Worm (Caenorhabditis elegans): ENCODE measurements around the gene acs-15.
A peak's percentile ranks its signal among the peaks of the same experiment; 100 is the strongest.

Gene acs-15

DNA sequence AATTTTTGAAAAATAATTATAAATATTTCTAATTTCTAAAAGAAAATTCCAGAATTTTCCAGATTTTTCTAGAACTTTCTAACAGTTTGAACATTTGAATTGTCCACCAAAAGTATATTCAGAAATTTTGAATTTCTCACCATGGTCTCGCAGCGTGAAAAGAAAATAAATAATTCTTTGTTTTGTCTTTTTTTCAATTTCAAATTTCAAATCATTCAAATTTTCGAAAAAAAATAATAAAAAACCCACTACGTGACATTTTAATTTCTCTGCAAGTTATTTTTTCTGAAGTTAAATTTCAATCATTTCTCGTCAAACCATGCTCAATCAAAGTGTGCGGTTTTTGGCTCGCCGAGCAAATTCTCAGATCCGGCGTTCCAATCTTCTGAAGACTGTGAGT lies at the start of gene acs-15:
TSS of gene acs-15 (plus strand) at position 301 of the 400 bp plus-strand sequence.
- TF ChIP-seq nhr-28 (tag; optimal IDR thresholded peaks at IDR 0.05) (no peak), nhr-2 (tag; optimal IDR thresholded peaks at IDR 0.05) (no peak), ces-1 (GFP tag; optimal IDR thresholded peaks at IDR 0.05) (no peak), ham-2 (GFP tag; optimal IDR thresholded peaks at IDR 0.05) (no peak), pha-4 (tag; optimal IDR thresholded peaks at IDR 0.05) (no peak), zip-8 (tag; optimal IDR thresholded peaks at IDR 0.05) (no peak), mls-2 (tag; optimal IDR thresholded peaks at IDR 0.05) (no peak), cnd-1 (tag; optimal IDR thresholded peaks at IDR 0.05) (no peak), unc-62 (GFP tag; optimal IDR thresholded peaks at IDR 0.05) (no peak), ztf-11 (tag; optimal IDR thresholded peaks at IDR 0.05) (no peak), tbx-8 (GFP tag; optimal IDR thresholded peaks at IDR 0.05) (no peak), elt-3 (tag; optimal IDR thresholded peaks at IDR 0.05) (no peak), M03D4.4 (tag; optimal IDR thresholded peaks at IDR 0.05) (no peak), ceh-39 (tag; optimal IDR thresholded peaks at IDR 0.05) (no peak), lin-13 (tag; optimal IDR thresholded peaks at IDR 0.05) (no peak), blmp-1 (tag; optimal IDR thresholded peaks at IDR 0.05) (no peak), ceh-43 (GFP tag; optimal IDR thresholded peaks at IDR 0.05) (no peak)

DNA sequence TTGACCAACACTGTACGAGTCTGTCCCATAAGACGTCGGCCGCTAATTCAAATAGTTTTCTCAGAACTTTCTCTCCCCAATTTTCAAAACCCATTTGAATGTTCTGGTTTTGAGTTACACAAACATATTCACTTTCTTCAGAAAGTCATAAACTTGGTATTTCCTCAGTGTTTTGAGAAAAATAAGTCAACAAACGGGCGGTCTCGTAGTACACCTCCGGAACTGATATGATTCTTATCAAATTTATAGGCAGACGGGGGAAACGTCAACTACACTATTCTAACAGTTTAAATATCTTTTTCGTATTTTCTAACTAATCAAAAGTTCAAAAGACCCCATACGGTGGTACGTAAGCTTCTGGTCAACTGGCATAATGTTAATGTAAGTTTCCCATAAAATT lies 48.6 kb upstream of the acs-15 start:
- TF ChIP-seq lin-13 (tag; optimal IDR thresholded peaks at IDR 0.05) (no peak), mab-5 (tag; optimal IDR thresholded peaks at IDR 0.05) (no peak), unc-39 (tag; optimal IDR thresholded peaks at IDR 0.05) (no peak), cnd-1 (tag; optimal IDR thresholded peaks at IDR 0.05) (no peak), nhr-28 (tag; optimal IDR thresholded peaks at IDR 0.05) (no peak), ceh-39 (tag; optimal IDR thresholded peaks at IDR 0.05) (no peak), flh-1 (GFP tag; optimal IDR thresholded peaks at IDR 0.05) (no peak), ceh-83 (GFP tag; optimal IDR thresholded peaks at IDR 0.05) (no peak), bed-3 (GFP tag; optimal IDR thresholded peaks at IDR 0.05) (no peak)

DNA sequence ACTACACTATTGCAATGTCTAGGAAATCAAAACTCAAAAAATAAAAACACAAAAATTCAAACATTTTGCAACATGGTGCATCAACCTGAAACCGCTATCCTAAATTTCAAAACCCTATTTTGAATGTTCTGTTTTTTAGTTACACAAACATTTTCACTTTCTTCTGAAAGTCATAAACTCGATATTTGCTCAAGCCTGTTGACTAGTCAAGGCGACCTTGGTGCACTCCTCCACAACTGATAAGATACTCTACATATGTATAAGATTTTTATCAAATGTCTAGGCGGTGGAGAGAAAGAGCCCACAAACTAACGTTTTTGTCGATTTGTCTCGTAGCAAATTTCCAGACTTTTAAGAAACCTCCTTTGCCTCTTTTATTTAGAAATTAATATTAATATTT lies 44.8 kb upstream of the acs-15 start, which contains the start of gene T07D3.4:
TSS of gene T07D3.4 (plus strand) at position 286 of the 400 bp plus-strand sequence.
- TF ChIP-seq unc-62 (GFP tag; optimal IDR thresholded peaks at IDR 0.05) (no peak), nhr-76 (tag; optimal IDR thresholded peaks at IDR 0.05) (no peak), ceh-83 (GFP tag; optimal IDR thresholded peaks at IDR 0.05) (no peak), M03D4.4 (tag; optimal IDR thresholded peaks at IDR 0.05) (no peak), unc-39 (tag; optimal IDR thresholded peaks at IDR 0.05) (no peak), cnd-1 (tag; optimal IDR thresholded peaks at IDR 0.05) (no peak), nhr-2 (tag; optimal IDR thresholded peaks at IDR 0.05) (no peak), flh-1 (GFP tag; optimal IDR thresholded peaks at IDR 0.05) (no peak), nhr-12 (tag; optimal IDR thresholded peaks at IDR 0.05) (no peak), zip-8 (tag; optimal IDR thresholded peaks at IDR 0.05) (no peak), lsy-2 (tag; optimal IDR thresholded peaks at IDR 0.05) (no peak), snpc-4 (tag; optimal IDR thresholded peaks at IDR 0.05) (no peak), lin-13 (tag; optimal IDR thresholded peaks at IDR 0.05) (no peak), hlh-1 (tag; optimal IDR thresholded peaks at IDR 0.05) (no peak)

DNA sequence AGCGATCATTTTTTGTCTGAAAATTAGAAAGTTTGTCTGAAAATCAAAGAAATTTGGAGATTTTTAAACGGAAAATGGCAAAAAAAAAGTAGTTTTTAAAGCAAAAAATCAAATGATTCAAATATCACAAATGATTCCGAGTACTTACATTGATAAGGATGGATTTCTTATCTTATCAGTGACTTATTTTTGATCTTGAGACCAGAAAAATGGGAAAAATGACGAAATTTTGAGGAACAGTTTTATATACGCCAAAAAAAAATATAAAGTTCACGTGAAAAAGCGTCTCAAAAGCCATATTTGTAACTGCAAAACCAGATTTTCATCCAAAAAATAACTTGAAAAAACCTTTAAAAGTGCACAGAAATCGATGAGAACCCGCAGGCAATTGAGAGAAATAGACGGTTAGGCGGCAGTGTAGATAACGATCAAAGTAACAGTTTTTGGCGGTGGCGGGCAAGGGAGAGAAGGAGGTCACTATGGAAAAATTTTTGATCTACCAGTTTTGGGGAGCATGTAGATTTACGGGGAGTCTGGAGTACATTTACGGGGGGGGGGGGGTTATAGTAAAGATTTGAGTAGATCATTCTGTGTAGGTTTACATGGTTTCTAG lies 32.0 kb upstream of the acs-15 start, which contains the start of gene T07D3.9:
TSS of gene T07D3.9 (minus strand) at position 194 of the 613 bp plus-strand sequence.
- TF ChIP-seq nhr-28 (tag; optimal IDR thresholded peaks at IDR 0.05) (no peak), elt-1 (tag; optimal IDR thresholded peaks at IDR 0.05; ENCODE audit: borderline replicate concordance, insufficient read depth) (peak; percentile 22), nhr-2 (tag; optimal IDR thresholded peaks at IDR 0.05) (no peak), lin-32 (GFP tag; optimal IDR thresholded peaks at IDR 0.05) (no peak), M03D4.4 (tag; optimal IDR thresholded peaks at IDR 0.05) (no peak), nhr-237 (tag; optimal IDR thresholded peaks at IDR 0.05) (no peak), elt-3 (tag; optimal IDR thresholded peaks at IDR 0.05) (no peak), blmp-1 (tag; optimal IDR thresholded peaks at IDR 0.05) (no peak)

DNA sequence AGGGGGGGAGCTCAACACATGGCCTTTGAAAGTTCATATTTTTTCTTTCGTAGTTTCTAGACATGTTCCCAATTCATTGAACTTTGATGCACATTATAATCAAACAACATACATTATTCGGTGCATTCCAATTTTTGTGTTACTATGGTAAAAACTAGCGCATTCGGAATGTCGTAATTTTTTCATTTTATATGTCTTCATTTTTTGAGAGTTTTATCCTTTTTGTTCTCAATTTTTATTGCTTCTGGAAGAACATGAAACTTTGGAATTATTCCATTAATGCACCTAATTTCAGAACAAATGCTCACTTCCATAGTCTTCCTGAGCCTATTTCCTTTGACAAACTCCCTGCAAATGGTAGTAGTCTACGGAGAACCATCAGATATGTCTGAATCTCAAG lies 31.2 kb upstream of the acs-15 start, which contains the start of gene T07D3.2:
TSS of gene T07D3.2 (plus strand) at position 301 of the 400 bp plus-strand sequence.
- TF ChIP-seq ham-2 (GFP tag; optimal IDR thresholded peaks at IDR 0.05) = no peak
- TF ChIP-seq ztf-11 (tag; optimal IDR thresholded peaks at IDR 0.05) = no peak
- TF ChIP-seq cnd-1 (tag; optimal IDR thresholded peaks at IDR 0.05) = no peak
- TF ChIP-seq nhr-12 (tag; optimal IDR thresholded peaks at IDR 0.05) = no peak
- TF ChIP-seq lsy-2 (tag; optimal IDR thresholded peaks at IDR 0.05) = no peak
- TF ChIP-seq M03D4.4 (tag; optimal IDR thresholded peaks at IDR 0.05) = no peak
- TF ChIP-seq flh-1 (GFP tag; optimal IDR thresholded peaks at IDR 0.05) = no peak
- no peak for TF ChIP-seq ceh-39 (tag; optimal IDR thresholded peaks at IDR 0.05)
- TF ChIP-seq mab-5 (tag; optimal IDR thresholded peaks at IDR 0.05) = no peak

All from whole organism, mixed stage, embryonic.